Fruit fly (Drosophila melanogaster) whole organism, wandering third instar larva: ENCODE data around the gene syd.

Experiments used
- Abd-B ChIP-seq: fragments of >200 bp; optimal IDR thresholded peaks from 2 replicates; lab custom pipeline; 2017; ENCODE audit warnings: missing biosample characterization, missing genetic modification characterization
- CG32264 ChIP-seq: fragments of 200-800 bp; sonication (Bioruptor generic); optimal IDR thresholded peaks from 2 replicates; lab custom pipeline; 2016; ENCODE audit warnings: missing biosample characterization, missing genetic modification characterization
- CG9705 ChIP-seq: fragments of 200-800 bp; sonication (Bioruptor generic); optimal IDR thresholded peaks from 2 replicates; lab custom pipeline; 2018; ENCODE audit warnings: missing biosample characterization, mild to moderate bottlenecking, missing genetic modification characterization
- CrebA ChIP-seq: fragments of 200-800 bp; sonication (Bioruptor generic); optimal IDR thresholded peaks from 2 replicates; lab custom pipeline; 2016; ENCODE audit warnings: missing biosample characterization, mild to moderate bottlenecking, missing genetic modification characterization, borderline replicate concordance
- Dfd ChIP-seq: fragments of >200 bp; optimal IDR thresholded peaks from 2 replicates; lab custom pipeline; 2017; ENCODE audit warnings: missing biosample characterization, missing genetic modification characterization
- Dif ChIP-seq: fragments of 200-275, 200-300 bp; sonication (Bioruptor generic); optimal IDR thresholded peaks from 2 replicates; lab custom pipeline; 2018; ENCODE audit warnings: missing biosample characterization, missing genetic modification characterization; ENCODE audit not compliant: partially characterized antibody
- HLH106 ChIP-seq: fragments of 200-800 bp; optimal IDR thresholded peaks from 3 replicates; lab custom pipeline; 2019; ENCODE audit warnings: missing biosample characterization, mild to moderate bottlenecking, missing genetic modification characterization, moderate library complexity
- Hnf4 ChIP-seq: fragments of 200-800 bp; sonication (Bioruptor generic); optimal IDR thresholded peaks from 2 replicates; lab custom pipeline; 2016; ENCODE audit warnings: missing biosample characterization, mild to moderate bottlenecking, missing genetic modification characterization
- Hr78 ChIP-seq: fragments of >200 bp; optimal IDR thresholded peaks from 2 replicates; lab custom pipeline; 2017; ENCODE audit warnings: missing biosample characterization, missing genetic modification characterization
- Hr83 ChIP-seq: fragments of 200-300 bp; sonication (Bioruptor generic); optimal IDR thresholded peaks from 2 replicates; lab custom pipeline; 2016; ENCODE audit warnings: missing biosample characterization, mild to moderate bottlenecking, missing genetic modification characterization, moderate library complexity; ENCODE audit not compliant: poor library complexity, severe bottlenecking
- Mio ChIP-seq: sonication (Bioruptor generic); optimal IDR thresholded peaks from 2 replicates; lab custom pipeline; 2016; ENCODE audit warnings: missing biosample characterization, missing genetic modification characterization
- Myc ChIP-seq: fragments of >200 bp; optimal IDR thresholded peaks from 2 replicates; lab custom pipeline; 2017
- N ChIP-seq: fragments of >200 bp; optimal IDR thresholded peaks from 2 replicates; lab custom pipeline; 2018; ENCODE audit warnings: missing biosample characterization, missing external identifiers, missing genetic modification characterization
- OdsH ChIP-seq: fragments of 200-800 bp; sonication (Bioruptor generic); optimal IDR thresholded peaks from 2 replicates; lab custom pipeline; 2016; ENCODE audit warnings: missing biosample characterization, mild to moderate bottlenecking, missing genetic modification characterization
- Rel ChIP-seq, 2 experiments: fragments of 200-800 bp; sonication (Bioruptor generic) in 1 of 2; optimal IDR thresholded peaks; 2 replicates in 1 of 2; 3 replicates in 1 of 2; lab custom pipeline; 2016 to 2019; ENCODE audit warnings: mild to moderate bottlenecking in 2 of 2, missing biosample characterization in 2 of 2, missing genetic modification characterization in 2 of 2, moderate library complexity in 1 of 2
- Sp1 ChIP-seq: fragments of 200-800 bp; sonication (Bioruptor generic); optimal IDR thresholded peaks from 3 replicates; lab custom pipeline; 2019; ENCODE audit warnings: missing biosample characterization, mild to moderate bottlenecking, missing genetic modification characterization, moderate library complexity
- Vsx2 ChIP-seq: fragments of 200-300, 225-300 bp; sonication (Bioruptor generic); optimal IDR thresholded peaks from 2 replicates; lab custom pipeline; 2018; ENCODE audit warnings: missing biosample characterization, missing genetic modification characterization; ENCODE audit not compliant: partially characterized antibody
- br ChIP-seq: fragments of 200-800 bp; sonication (Bioruptor generic); optimal IDR thresholded peaks from 2 replicates; lab custom pipeline; 2016; ENCODE audit warnings: missing biosample characterization, missing genetic modification characterization
- brk ChIP-seq: fragments of 200-800 bp; sonication (Bioruptor generic); optimal IDR thresholded peaks from 2 replicates; lab custom pipeline; 2016; ENCODE audit warnings: missing biosample characterization, mild to moderate bottlenecking, missing genetic modification characterization
- dmrt93B ChIP-seq: fragments of 200-800 bp; sonication (Bioruptor generic); optimal IDR thresholded peaks from 2 replicates; lab custom pipeline; 2018; ENCODE audit warnings: missing biosample characterization, mild to moderate bottlenecking, missing genetic modification characterization
- dsf ChIP-seq: sonication (Bioruptor generic); optimal IDR thresholded peaks from 2 replicates; lab custom pipeline; 2016; ENCODE audit warnings: missing biosample characterization, missing genetic modification characterization, borderline replicate concordance
- ey ChIP-seq: fragments of 200-800 bp; sonication (Bioruptor generic); optimal IDR thresholded peaks from 2 replicates; lab custom pipeline; 2016; ENCODE audit warnings: missing biosample characterization, missing genetic modification characterization
- foxo ChIP-seq, 2 experiments: fragments of 200-800 bp; sonication (Bioruptor generic); optimal IDR thresholded peaks; 2 replicates in 1 of 2; 3 replicates in 1 of 2; lab custom pipeline; 2016 to 2017; ENCODE audit warnings: missing biosample characterization in 2 of 2, missing genetic modification characterization in 2 of 2
- fru ChIP-seq: fragments of 200-800 bp; sonication (Bioruptor generic); optimal IDR thresholded peaks from 3 replicates; lab custom pipeline; 2016; ENCODE audit warnings: missing biosample characterization, mild to moderate bottlenecking, missing genetic modification characterization
- h ChIP-seq: fragments of 200-800 bp; sonication (Bioruptor generic); optimal IDR thresholded peaks from 3 replicates; lab custom pipeline; 2016; ENCODE audit warnings: missing biosample characterization, mild to moderate bottlenecking, missing genetic modification characterization
- jim ChIP-seq: fragments of 175-275, 200-325 bp; sonication (Bioruptor generic); optimal IDR thresholded peaks from 2 replicates; lab custom pipeline; 2016; ENCODE audit warnings: missing biosample characterization, mild to moderate bottlenecking, missing genetic modification characterization
- lola ChIP-seq: fragments of >200 bp; optimal IDR thresholded peaks from 2 replicates; lab custom pipeline; 2017; ENCODE audit warnings: missing biosample characterization, missing genetic modification characterization
- pan ChIP-seq: fragments of >200 bp; optimal IDR thresholded peaks from 2 replicates; lab custom pipeline; 2017
- psq ChIP-seq: fragments of 200-800 bp; sonication (Bioruptor generic); optimal IDR thresholded peaks from 3 replicates; lab custom pipeline; 2017; ENCODE audit warnings: missing biosample characterization, mild to moderate bottlenecking, missing genetic modification characterization, moderate library complexity
- rgr ChIP-seq: fragments of 200-800 bp; sonication (Bioruptor generic); optimal IDR thresholded peaks from 3 replicates; lab custom pipeline; 2016; ENCODE audit warnings: missing biosample characterization, mild to moderate bottlenecking, missing genetic modification characterization
- sage ChIP-seq: fragments of 200-800 bp; sonication (Bioruptor generic); optimal IDR thresholded peaks from 2 replicates; lab custom pipeline; 2016; ENCODE audit warnings: missing biosample characterization, mild to moderate bottlenecking, missing genetic modification characterization
- tai ChIP-seq: sonication (Bioruptor generic); optimal IDR thresholded peaks from 2 replicates; lab custom pipeline; 2016; ENCODE audit warnings: missing biosample characterization, missing genetic modification characterization
- usp ChIP-seq: fragments of >200 bp; optimal IDR thresholded peaks from 2 replicates; lab custom pipeline; 2017; ENCODE audit warnings: missing biosample characterization, missing genetic modification characterization
- woc ChIP-seq: sonication (Bioruptor generic); optimal IDR thresholded peaks from 2 replicates; lab custom pipeline; 2016; ENCODE audit warnings: missing biosample characterization, mild to moderate bottlenecking, missing genetic modification characterization

syd gene

dm6 chr3L:7909695-7910463, 26.0 kb downstream of the syd start:
- TF ChIP-seq woc (no peak), fru (GFP tag; lab: Kevin White, UChicago) (no peak), Abd-B (GFP tag; lab: Kevin White, UChicago) (no peak), lola (no peak), Mio (GFP tag; lab: Kevin White, UChicago) (no peak), jim (no peak), usp (GFP tag; lab: Kevin White, UChicago) (no peak)

- TF ChIP-seq Myc (lab: Kevin White, UChicago) (no peak), dmrt93B (GFP tag; lab: Kevin White, UChicago) (no peak), Vsx2 (no peak), Abd-B (GFP tag; lab: Kevin White, UChicago) (no peak), Dif (GFP tag; lab: Kevin White, UChicago) (no peak), N (GFP tag; lab: Kevin White, UChicago) (no peak), Hr83 (GFP tag; lab: Kevin White, UChicago) (no peak), pan (no peak), woc (no peak), Dfd (GFP tag; lab: Kevin White, UChicago) (no peak), Hnf4 (GFP tag; lab: Kevin White, UChicago) (no peak), rgr (GFP tag; lab: Kevin White, UChicago) (no peak)
Observed at dm6 chr3L:7904560-7904959, 31.4 kb downstream of the syd start.

dm6 chr3L:7903489-7904150, 32.3 kb downstream of the syd start:
- TF ChIP-seq jim (no peak), tai (GFP tag; lab: Kevin White, UChicago) (peak; percentile 49), br (GFP tag; lab: Kevin White, UChicago) (peak; percentile 25), woc (no peak), HLH106 (tag; lab: Kevin White, UChicago) (no peak), Sp1 (GFP tag; lab: Kevin White, UChicago) (no peak), Dif (GFP tag; lab: Kevin White, UChicago) (no peak), Abd-B (GFP tag; lab: Kevin White, UChicago) (no peak), fru (GFP tag; lab: Kevin White, UChicago) (peak; percentile 45), N (GFP tag; lab: Kevin White, UChicago) (no peak), Mio (GFP tag; lab: Kevin White, UChicago) (no peak), rgr (GFP tag; lab: Kevin White, UChicago) (peak; percentile 62), ey (GFP tag; lab: Kevin White, UChicago) (peak; percentile 36), foxo (GFP tag; optimal IDR thresholded peaks at IDR 0.05; lab: Kevin White, UChicago) (peak in 1 of 2 experiments; percentile 54), psq (GFP tag; lab: Kevin White, UChicago) (peak; percentile 44), OdsH (GFP tag; lab: Kevin White, UChicago) (peak; percentile 66), Vsx2 (no peak), sage (GFP tag; lab: Kevin White, UChicago) (no peak), dmrt93B (GFP tag; lab: Kevin White, UChicago) (peak; percentile 40), Hnf4 (GFP tag; lab: Kevin White, UChicago) (peak; percentile 19), CG32264 (GFP tag; lab: Kevin White, UChicago) (no peak), h (peak; percentile 74), Dfd (GFP tag; lab: Kevin White, UChicago) (no peak), CrebA (GFP tag; lab: Kevin White, UChicago) (no peak)

- no peak for TF ChIP-seq CG9705 (GFP tag; lab: Kevin White, UChicago)
- no peak for TF ChIP-seq Rel (GFP tag; optimal IDR thresholded peaks at IDR 0.05; lab: Kevin White, UChicago)
- no peak for TF ChIP-seq Rel (tag; optimal IDR thresholded peaks at IDR 0.05; lab: Kevin White, UChicago)
- no peak for TF ChIP-seq OdsH (GFP tag; lab: Kevin White, UChicago)
- no peak for TF ChIP-seq N (GFP tag; lab: Kevin White, UChicago)
- TF ChIP-seq tai (GFP tag; lab: Kevin White, UChicago): no peak
- TF ChIP-seq pan: no peak
- TF ChIP-seq brk (GFP tag; lab: Kevin White, UChicago): no peak
- TF ChIP-seq fru (GFP tag; lab: Kevin White, UChicago): no peak
- no peak for TF ChIP-seq Hr78
- no peak for TF ChIP-seq dsf
Observed at dm6 chr3L:7894580-7894979, 41.3 kb downstream of the syd start, which contains the start of gene eIF4E5. TSS of gene eIF4E5 (plus strand) at chr3L:7894880.
